Worm (Caenorhabditis elegans) whole organism, early embryonic: Measurements from ENCODE around the gene W09G12.6.

Source experiments
- B0310.2 ChIP-seq: sonication (generic microtip); optimal IDR thresholded peaks from 2 replicates; lab custom pipeline; 2016; ENCODE audit warnings: mild to moderate bottlenecking, missing genetic modification characterization, missing compliant biosample characterization
- F13C5.2 ChIP-seq: sonication (generic microtip); optimal IDR thresholded peaks from 2 replicates; lab custom pipeline; 2017; ENCODE audit warnings: mild to moderate bottlenecking, missing genetic modification characterization, inconsistent platforms, missing compliant biosample characterization
- ama-1 ChIP-seq: fragments of 150-350 bp; optimal IDR thresholded peaks from 2 replicates; lab custom pipeline; 2014
- ceh-36 ChIP-seq: sonication (generic microtip); optimal IDR thresholded peaks from 2 replicates; lab custom pipeline; 2016; ENCODE audit warnings: missing genetic modification characterization, inconsistent platforms, missing compliant biosample characterization
- ets-7 ChIP-seq: sonication (generic microtip); optimal IDR thresholded peaks from 2 replicates; lab custom pipeline; 2016; ENCODE audit warnings: missing genotype, missing genetic modification characterization, missing compliant biosample characterization
- flt-1 ChIP-seq: fragments of 200-800 bp; sonication (Bioruptor generic); IDR thresholded peaks from 2 replicates; pipeline ENCODE4 v1.3.6; 2022; ENCODE audit warnings: missing genetic modification characterization, missing compliant biosample characterization
- hmbx-1 ChIP-seq: sonication (generic microtip); optimal IDR thresholded peaks from 2 replicates; lab custom pipeline; 2016; ENCODE audit warnings: mild to moderate bottlenecking, missing genetic modification characterization, missing compliant biosample characterization
- hmg-4 ChIP-seq: fragments of 200-800 bp; sonication (Bioruptor generic); optimal IDR thresholded peaks from 2 replicates; lab custom pipeline; 2018; ENCODE audit warnings: mild to moderate bottlenecking, missing genetic modification characterization, missing compliant biosample characterization
- pes-1 ChIP-seq: fragments of 200-800 bp; sonication (Bioruptor generic); IDR thresholded peaks from 2 replicates; pipeline ENCODE4 v1.3.6; 2022; ENCODE audit warnings: missing genetic modification reagents, missing genetic modification characterization, missing compliant biosample characterization
- scrt-1 ChIP-seq: fragments of 200-800 bp; sonication (Bioruptor generic); IDR thresholded peaks from 2 replicates; pipeline ENCODE4 v1.3.6; 2022; ENCODE audit warnings: missing genetic modification characterization, missing compliant biosample characterization

DNA sequence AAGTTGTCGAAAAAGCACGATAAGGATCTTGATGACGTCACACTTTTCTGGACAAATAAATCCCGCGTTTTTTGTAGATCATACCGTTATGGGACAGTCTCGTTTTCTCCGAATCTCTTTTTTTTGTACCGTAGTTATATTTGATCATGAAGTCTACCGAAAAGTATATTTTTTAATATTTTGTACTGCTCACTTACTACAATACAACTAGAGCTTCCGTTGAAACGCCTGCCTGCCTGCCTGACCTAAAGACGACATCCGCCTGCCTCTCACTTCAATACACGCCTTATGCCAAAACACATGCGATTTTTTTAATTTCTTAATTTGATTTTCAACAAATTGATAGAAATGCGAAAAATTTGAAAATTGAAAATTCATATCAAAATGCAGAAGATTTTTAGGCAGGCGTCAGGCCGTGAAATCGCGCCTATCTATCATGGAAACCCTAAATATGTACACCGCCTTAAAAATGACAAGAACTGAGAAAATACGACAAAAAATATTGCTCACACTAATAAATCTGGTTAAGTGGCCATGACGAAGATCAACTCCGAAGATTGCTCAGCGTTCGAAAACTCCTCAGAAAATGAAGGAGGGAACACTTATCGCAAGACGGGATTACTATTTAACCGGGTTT, 6.0 kb upstream of the W09G12.6 start, which contains the start of gene W09G12.8:
- TF ChIP-seq flt-1 (GFP tag; lab: Robert Waterston, UW) (no peak), ama-1 (lab: Kevin White, UChicago) (no peak), hmbx-1 (tag; lab: Kevin White, UChicago) (no peak), hmg-4 (GFP tag; lab: Kevin White, UChicago) (no peak), pes-1 (GFP tag; lab: Robert Waterston, UW) (no peak), ets-7 (tag; lab: Kevin White, UChicago) (no peak), scrt-1 (GFP tag; lab: Robert Waterston, UW) (no peak), F13C5.2 (tag; lab: Kevin White, UChicago) (no peak), B0310.2 (tag; lab: Kevin White, UChicago) (no peak), ceh-36 (no peak)
